Worm (Caenorhabditis elegans) whole organism, L1 larva: ENCODE measurements around the gene T04C9.3.

ENCODE experiments used
- lin-13 ChIP-seq: fragments of 150-350 bp; optimal IDR thresholded peaks from 2 replicates; lab custom pipeline; 2014; ENCODE audit warnings: missing biosample characterization, missing genetic modification reagents, missing genetic modification characterization
- lin-39 ChIP-seq: fragments of 150-350 bp; optimal IDR thresholded peaks from 2 replicates; lab custom pipeline; 2014; ENCODE audit warnings: missing biosample characterization, missing genetic modification reagents, missing genetic modification characterization
- mab-9 ChIP-seq: fragments of 200-800 bp; sonication (Bioruptor generic); IDR thresholded peaks from 2 replicates; pipeline ENCODE4 v1.3.6; 2022; ENCODE audit warnings: missing genetic modification reagents, missing genetic modification characterization, missing compliant biosample characterization
- nhr-12 ChIP-seq: sonication (generic microtip); optimal IDR thresholded peaks from 2 replicates; lab custom pipeline; 2017; ENCODE audit warnings: missing biosample characterization, missing genetic modification characterization
- nhr-77 ChIP-seq: fragments of 150-350 bp; optimal IDR thresholded peaks from 2 replicates; lab custom pipeline; 2014; ENCODE audit warnings: missing biosample characterization, missing genetic modification characterization
- snpc-4 ChIP-seq: fragments of 150-350 bp; optimal IDR thresholded peaks from 2 replicates; lab custom pipeline; 2014; ENCODE audit warnings: missing biosample characterization, missing genetic modification characterization
- vab-15 ChIP-seq: sonication (generic microtip); optimal IDR thresholded peaks from 2 replicates; lab custom pipeline; 2017; ENCODE audit warnings: missing genotype, mild to moderate bottlenecking, missing genetic modification characterization, missing compliant biosample characterization
- ztf-4 ChIP-seq: fragments of 150-350 bp; optimal IDR thresholded peaks from 2 replicates; lab custom pipeline; 2014; ENCODE audit warnings: missing biosample characterization, missing genetic modification characterization

DNA sequence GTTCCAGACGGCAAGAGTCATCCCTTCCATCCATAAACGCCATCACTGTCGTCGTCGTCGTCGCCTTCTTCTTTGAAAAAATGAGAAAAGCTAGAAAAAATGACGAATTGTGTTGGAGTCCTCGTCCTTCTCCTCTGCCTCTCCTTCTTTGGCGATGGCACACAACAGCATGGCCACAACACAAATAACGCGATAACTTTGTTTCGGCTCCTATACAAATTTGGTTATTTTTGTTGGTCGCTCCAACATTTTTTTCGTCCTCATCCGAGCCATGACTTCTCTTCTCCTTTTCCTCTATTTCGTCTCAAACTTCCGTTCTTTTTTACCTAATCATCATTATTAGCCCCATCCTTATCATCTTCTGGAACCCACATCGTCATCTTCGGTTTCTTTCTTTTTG is 6.6 kb downstream of the T04C9.3 start:
- TF ChIP-seq ztf-4: no peak
- TF ChIP-seq nhr-12 (tag; lab: Kevin White, UChicago): no peak
- no peak for TF ChIP-seq mab-9
- TF ChIP-seq vab-15 (tag; lab: Kevin White, UChicago): no peak
- no peak for TF ChIP-seq lin-13 (GFP tag; lab: Kevin White, UChicago)
- TF ChIP-seq nhr-77: no peak
- no peak for TF ChIP-seq snpc-4 (tag; lab: Kevin White, UChicago)
- TF ChIP-seq lin-39 (tag; lab: Kevin White, UChicago): no peak
